Fruit fly (Drosophila melanogaster) Kc167 (cell line): ENCODE measurements around the gene gzl.

Source experiments
- Myc ChIP-seq: fragments of >200 bp; optimal IDR thresholded peaks from 2 replicates; lab custom pipeline; 2017; ENCODE audit warnings: missing external identifiers
- Sin3A ChIP-seq: fragments of >200 bp; optimal IDR thresholded peaks from 2 replicates; lab custom pipeline; 2018; ENCODE audit warnings: missing external identifiers
- h ChIP-seq: fragments of >200 bp; optimal IDR thresholded peaks from 3 replicates; lab custom pipeline; 2018; ENCODE audit warnings: missing external identifiers
- insv ChIP-seq: fragments of >200 bp; optimal IDR thresholded peaks from 3 replicates; lab custom pipeline; 2018; ENCODE audit warnings: missing external identifiers
- psq ChIP-seq: fragments of >200 bp; optimal IDR thresholded peaks from 2 replicates; lab custom pipeline; 2017; ENCODE audit warnings: missing external identifiers
- ttk ChIP-seq: sonication (Bioruptor generic); optimal IDR thresholded peaks from 2 replicates; lab custom pipeline; 2017; ENCODE audit warnings: missing external identifiers

gzl gene

DNA sequence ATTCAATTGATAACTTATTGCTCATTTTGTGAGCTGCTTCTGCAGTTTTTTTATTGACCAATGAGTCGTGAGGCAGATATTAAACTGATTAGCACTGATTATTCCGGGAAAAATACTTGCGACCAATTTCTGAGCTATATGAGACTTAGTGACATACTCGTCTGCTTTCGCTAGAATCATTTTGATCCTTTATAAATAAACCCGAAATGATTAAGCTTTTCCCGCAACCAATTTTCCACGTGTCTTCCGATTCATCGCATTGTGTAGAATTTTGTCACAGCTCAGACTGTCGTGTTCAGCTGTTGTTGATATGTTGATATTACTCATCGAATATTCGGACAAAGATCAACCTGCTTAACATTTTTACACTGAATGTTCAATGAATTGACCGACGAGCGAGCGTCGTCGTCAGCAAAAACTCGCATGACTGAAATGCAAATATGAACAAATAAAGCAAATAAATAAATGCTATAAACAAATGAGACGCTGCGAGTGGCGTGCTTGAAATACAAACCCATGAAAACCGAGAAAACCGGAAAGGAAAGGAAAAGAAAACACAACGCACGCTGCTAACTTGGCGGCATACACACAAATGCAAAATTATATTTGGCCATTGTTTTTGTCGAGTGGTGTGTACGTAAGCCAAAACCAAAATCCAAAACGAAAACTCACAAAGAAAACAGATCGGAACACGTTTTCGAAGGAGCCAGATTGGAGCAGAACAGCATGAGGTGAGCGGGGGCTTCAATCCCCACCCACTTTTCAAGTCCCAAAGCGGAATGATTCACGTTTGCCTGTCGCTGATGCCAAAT, 18.2 kb downstream of the gzl start:
- no peak for TF ChIP-seq Sin3A
- TF ChIP-seq h (lab: Kevin White, UChicago): no peak
- no peak for TF ChIP-seq ttk (lab: Kevin White, UChicago)
- TF ChIP-seq psq (lab: Kevin White, UChicago): no peak
- no peak for TF ChIP-seq insv (lab: Kevin White, UChicago)
- no peak for TF ChIP-seq Myc

DNA sequence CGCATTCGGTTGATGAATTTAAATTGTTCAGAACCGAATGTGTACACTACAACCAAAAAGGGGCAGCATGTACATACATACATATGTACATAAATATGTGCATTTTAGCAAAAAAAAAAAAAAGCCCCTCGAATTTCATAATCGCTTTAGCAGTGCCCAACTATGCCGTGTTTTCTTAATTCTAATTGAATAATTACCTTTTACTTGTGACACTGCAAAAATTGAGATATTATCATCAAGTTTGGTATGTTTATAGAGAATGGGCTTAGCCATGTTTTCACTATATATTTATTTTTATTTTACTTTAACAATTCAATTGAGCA, 18.8 kb downstream of the gzl start:
- TF ChIP-seq psq (lab: Kevin White, UChicago) (no peak), Myc (no peak)

DNA sequence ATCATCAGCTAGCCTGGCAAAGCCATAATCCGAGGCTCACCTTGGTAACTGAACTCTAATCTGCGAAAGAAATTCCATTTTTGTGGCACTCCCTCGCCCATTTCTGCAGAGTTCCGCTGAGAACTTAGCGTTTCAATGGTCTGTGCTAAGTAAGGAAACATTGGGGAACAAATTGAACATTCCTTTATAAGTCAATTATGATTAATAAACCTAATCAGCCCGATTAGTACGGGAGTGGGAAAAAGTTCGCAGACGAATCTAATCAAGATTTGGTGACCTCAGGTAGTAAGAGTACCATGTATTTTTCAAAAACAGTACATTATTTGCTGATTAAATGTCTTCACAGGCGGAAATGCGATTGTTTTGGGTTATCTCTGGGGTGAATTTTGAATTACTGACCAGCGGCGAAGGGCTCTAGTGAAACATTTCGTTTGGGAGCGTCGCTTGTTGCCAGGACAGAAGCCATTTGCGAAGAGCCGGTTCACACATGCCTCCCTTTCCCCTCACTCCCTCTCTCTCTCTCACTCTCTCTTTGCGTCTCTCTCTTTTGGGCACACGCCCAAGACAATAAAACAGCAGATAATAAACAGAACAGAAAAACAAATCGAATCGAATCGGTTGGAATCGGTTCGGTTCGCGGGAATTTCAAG, 19.9 kb downstream of the gzl start:
- TF ChIP-seq psq (lab: Kevin White, UChicago) (no peak), ttk (lab: Kevin White, UChicago) (no peak), h (lab: Kevin White, UChicago) (no peak), Myc (no peak), insv (lab: Kevin White, UChicago) (no peak), Sin3A (no peak)

DNA sequence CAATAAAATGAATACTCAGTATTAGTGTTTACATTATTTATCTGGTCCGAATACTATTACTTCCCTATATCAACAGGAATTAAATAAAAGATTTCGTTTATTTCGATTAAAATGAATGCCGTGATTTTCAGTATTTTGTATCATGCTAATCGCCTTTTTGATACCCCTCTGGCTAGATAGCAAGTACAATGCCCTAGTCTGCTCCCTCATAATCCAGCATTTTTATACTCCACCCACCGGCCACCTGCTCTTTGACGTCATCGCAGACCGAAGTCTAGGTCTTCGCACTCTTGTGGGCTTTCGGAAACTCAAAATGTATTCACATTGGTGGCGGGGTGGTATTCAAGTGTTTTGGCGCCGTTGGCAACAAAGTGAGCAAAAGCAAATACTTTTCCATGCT, 21.0 kb downstream of the gzl start:
- TF ChIP-seq psq (lab: Kevin White, UChicago) (no peak), Sin3A (no peak), h (lab: Kevin White, UChicago) (no peak), Myc (no peak), insv (lab: Kevin White, UChicago) (no peak), ttk (lab: Kevin White, UChicago) (no peak)

DNA sequence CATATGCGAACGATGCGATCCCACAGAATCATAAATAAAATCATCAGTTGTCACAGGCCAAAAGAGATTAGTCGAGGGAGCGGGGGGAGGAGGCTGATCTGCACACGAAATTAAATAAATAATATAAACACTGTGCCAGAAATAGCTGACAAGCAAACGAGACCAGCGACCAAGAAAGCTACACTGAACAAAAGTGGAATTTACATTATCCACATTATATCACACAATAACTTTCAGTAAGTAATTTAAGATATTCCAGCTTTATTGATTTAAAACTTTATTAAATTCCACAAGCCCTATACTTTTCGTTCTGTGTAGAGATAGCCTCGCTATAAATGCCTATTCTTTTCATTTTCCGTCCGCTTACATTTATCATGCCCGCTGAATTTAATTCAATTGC, 21.5 kb downstream of the gzl start:
- TF ChIP-seq Sin3A (no peak), ttk (lab: Kevin White, UChicago) (no peak), h (lab: Kevin White, UChicago) (no peak), psq (lab: Kevin White, UChicago) (no peak), Myc (no peak)

DNA sequence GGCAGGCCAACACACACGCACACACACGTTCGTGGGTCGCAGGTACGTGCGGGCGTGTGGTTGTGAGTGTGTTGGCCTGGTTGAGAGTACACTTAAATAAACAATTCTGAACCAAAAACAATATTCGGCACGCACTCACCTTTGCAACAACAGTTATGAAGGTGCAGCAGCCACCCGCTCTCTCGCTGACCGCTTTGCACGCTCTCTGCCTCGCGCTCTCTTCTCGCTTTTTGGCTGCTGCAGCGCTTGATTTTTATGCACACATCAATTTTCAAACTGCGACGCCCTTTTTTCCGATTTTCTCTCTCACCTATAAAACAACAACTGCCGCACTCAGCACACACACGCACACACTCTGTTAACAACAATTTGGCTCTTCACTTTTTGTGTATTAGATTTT, 22.5 kb downstream of the gzl start:
- no peak for TF ChIP-seq psq (lab: Kevin White, UChicago)

DNA sequence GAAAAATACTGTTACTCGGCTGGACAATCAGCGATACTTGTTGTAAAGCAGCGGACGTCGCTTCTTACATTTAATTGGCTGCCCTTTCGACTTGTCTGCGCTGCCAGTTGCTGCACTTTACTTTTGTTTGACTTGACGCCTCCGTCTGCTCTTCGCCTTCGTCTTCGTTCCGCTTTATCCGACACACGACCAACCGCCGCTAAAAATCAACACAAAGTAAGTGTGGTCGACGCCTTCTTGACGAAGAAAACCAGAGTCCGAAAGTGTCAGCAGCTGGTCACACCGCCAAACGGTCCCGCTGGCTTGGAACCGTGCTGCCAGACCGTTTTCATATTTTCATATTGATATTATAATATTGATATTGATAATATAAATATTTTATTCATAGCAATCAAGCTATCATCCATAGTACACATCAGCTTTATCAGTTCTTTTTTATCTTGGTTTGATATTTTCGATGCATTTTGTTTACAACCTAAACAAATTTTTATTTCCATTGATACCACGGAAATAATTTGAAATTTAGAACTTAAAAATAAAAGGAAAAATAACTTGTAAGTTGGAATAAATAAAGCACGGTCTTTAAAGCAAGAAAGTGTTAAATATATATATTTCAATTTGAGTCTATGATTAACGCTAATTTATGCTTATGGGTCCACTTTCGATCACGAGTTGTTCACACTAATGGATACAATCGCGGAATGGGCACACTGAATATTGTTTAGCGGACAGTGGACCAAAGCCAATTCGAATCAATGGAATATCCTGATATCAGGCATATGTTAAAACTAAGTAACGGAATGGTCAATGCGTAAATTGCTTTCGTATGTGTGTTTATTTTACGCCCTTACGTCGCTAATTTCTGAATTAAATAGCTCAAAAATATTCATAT, 23.2 kb downstream of the gzl start, which contains the start of gene Dmtn:
Dmtn (minus strand) TSS at position 222 of the 892 bp plus-strand sequence.
- TF ChIP-seq Sin3A: no peak
- TF ChIP-seq ttk (lab: Kevin White, UChicago): no peak
- peak; percentile 86 for TF ChIP-seq psq (lab: Kevin White, UChicago)
- no peak for TF ChIP-seq h (lab: Kevin White, UChicago)
- no peak for TF ChIP-seq insv (lab: Kevin White, UChicago)
- TF ChIP-seq Myc: no peak

DNA sequence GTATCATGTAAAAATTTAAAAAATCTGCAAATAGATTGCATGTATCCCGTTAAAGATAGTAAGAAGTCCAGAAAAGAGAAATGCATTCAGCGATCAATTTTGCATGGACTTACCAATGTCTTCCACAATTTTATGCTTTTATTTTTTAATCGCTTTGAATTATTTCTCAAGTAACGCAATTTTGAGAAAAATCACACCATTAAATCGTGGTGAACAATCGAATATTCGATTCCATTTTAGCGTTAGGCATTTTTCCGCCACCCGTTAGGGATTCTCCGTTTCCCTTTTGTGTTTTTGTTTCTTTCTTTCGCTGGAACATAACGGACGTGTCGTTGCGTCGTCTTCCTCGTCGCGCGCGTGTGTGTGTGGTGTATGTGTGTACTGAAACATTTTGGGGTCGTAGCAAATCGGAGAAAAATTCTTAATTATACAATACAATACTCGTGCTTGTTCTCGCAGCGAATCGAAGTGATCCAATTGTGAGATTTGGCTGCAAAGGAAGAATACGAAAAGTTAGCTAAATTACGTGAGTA, 23.9 kb downstream of the gzl start, which contains the start of gene gpp:
gpp (plus strand) TSS at position 290 of the 533 bp plus-strand sequence.
- TF ChIP-seq ttk (lab: Kevin White, UChicago) (no peak), insv (lab: Kevin White, UChicago) (no peak), psq (lab: Kevin White, UChicago) (peak; percentile 92), Myc (no peak)

DNA sequence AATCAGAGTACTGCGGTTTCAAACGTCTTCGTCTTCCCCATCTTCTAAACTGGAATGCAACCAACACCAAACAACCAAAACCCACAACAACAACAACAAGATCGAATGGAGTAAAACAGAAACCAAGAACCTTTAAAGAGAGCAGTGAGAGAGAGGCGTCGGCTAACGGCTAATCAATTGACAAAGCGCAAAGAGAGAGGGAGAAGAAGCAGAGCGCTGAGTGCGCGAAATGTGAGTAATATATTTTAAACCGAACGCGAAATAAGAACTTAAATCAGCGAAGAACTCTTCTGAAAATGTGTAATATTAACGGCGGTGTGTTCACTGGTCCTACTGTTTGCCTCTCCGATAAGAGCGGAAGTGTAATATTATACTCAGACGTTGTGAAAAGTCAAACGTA, 24.8 kb downstream of the gzl start:
- TF ChIP-seq Myc: no peak
- TF ChIP-seq ttk (lab: Kevin White, UChicago): no peak
- TF ChIP-seq insv (lab: Kevin White, UChicago): no peak
- no peak for TF ChIP-seq Sin3A

DNA sequence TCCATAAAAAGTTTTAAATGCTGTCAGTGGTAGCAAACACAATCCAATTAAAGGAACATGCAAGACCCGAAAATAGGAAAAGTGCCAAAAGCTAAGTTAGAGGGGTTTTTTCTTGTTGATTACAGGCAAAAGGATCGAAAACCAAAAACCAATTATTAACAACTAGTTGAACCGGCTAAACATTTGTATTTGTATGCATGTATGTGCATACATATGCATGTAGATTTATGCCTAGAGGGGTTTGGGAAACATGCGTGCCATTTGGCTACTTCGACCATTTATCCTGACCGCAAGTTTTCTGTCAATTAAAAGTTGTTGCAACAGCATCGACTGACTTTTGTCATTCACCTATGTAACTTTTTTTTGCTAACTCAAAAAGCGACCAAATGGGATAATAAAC, 25.8 kb downstream of the gzl start:
- no peak for TF ChIP-seq psq (lab: Kevin White, UChicago)

DNA sequence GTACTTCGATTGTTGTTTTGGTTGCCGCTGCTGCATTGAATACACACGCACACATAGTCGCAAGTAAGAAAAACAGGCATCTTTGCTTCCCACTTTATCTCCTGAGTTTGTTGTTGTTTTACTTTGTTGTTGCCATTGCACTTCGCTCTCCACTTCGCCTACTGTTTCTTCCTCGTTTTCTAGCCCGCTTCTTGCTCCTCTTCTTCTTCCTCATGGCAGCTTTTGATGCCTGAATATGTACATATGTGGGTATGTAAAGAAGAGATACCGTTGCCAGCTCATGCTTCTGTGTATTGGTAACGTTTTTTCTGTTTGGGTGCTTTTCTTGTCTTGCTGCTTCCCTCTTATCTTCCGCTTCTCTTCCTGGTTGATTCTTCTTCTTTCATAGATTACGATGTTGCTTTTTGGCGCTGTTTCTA, 26.4 kb downstream of the gzl start:
- no peak for TF ChIP-seq h (lab: Kevin White, UChicago)
- no peak for TF ChIP-seq psq (lab: Kevin White, UChicago)
- no peak for TF ChIP-seq Myc
- TF ChIP-seq insv (lab: Kevin White, UChicago): no peak
- TF ChIP-seq Sin3A: no peak
- no peak for TF ChIP-seq ttk (lab: Kevin White, UChicago)
